Fruit fly (Drosophila melanogaster): ENCODE results near the gene CG14073.
A peak's percentile ranks its signal among the peaks of the same experiment; 100 is the strongest.

Gene CG14073

DNA sequence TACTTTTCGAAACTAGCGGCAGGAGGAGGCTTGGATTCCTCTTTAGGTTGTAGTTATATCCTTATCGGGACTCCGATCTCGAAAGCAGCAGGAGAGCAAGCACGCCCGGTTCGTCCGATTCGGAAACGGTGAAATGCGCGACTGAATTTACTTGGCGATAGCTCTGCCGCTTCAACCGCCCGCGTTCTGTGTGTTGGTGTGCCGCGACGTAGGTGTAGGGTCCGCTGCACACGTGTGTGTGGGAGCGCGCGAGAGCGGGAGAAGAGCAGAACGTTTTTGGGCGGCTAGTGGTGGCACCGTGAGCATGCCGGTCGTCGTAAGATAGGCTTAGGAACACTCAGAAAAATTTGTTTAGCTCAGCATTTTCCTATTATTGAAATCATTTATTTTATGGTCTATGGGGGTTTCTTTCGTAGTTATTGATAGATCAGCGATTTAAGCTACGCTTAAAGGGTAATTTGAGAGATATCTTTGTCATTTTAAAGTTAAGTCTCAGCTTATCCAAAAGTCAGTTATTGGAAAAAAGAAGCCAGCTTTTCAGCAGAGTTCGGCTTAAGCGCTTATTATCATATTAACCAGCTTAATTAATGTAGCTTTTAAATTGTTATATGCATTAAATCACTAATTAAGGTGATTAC is 20.0 kb upstream of the CG14073 start (continued):
- TF ChIP-seq gce (GFP tag; IDR thresholded peaks at IDR 0.05) (no peak), Lpt (GFP tag; optimal IDR thresholded peaks at IDR 0.05) (no peak), CG1529 (GFP tag; optimal IDR thresholded peaks at IDR 0.05) (no peak), NC2β (GFP tag; optimal IDR thresholded peaks at IDR 0.05) (no peak), CG17912 (GFP tag; optimal IDR thresholded peaks at IDR 0.05) (no peak), CG13775 (GFP tag; optimal IDR thresholded peaks at IDR 0.05) (peak; percentile 15), Dp (GFP tag; optimal IDR thresholded peaks at IDR 0.05) (no peak), en (GFP tag; optimal IDR thresholded peaks at IDR 0.05) (no peak), ken (GFP tag; IDR thresholded peaks at IDR 0.05) (no peak), Hr39 (optimal IDR thresholded peaks at IDR 0.05) (no peak), CG31365 (tag; optimal IDR thresholded peaks at IDR 0.05) (no peak), H2.0 (GFP tag; IDR thresholded peaks at IDR 0.05) (no peak), CG12299 (tag; optimal IDR thresholded peaks at IDR 0.05) (no peak), ranshi (GFP tag; IDR thresholded peaks at IDR 0.05) (no peak), Hr3 (GFP tag; optimal IDR thresholded peaks at IDR 0.05) (no peak), slbo (GFP tag; IDR thresholded peaks at IDR 0.05) (no peak), Aef1 (GFP tag; IDR thresholded peaks at IDR 0.05) (no peak), Lhr (GFP tag; optimal IDR thresholded peaks at IDR 0.05) (no peak), CG1647 (GFP tag; optimal IDR thresholded peaks at IDR 0.05) (no peak), Trl (optimal IDR thresholded peaks at IDR 0.05) (peak; percentile 70 to 87), Trl (GFP tag; optimal IDR thresholded peaks at IDR 0.05) (peak; percentile 14), nau (GFP tag; optimal IDR thresholded peaks at IDR 0.05) (peak; percentile 7), lmd (GFP tag; IDR thresholded peaks at IDR 0.05) (no peak), Taf1 (GFP tag; IDR thresholded peaks at IDR 0.05) (no peak), cwo (GFP tag; optimal IDR thresholded peaks at IDR 0.05) (peak; percentile 22), CG17186 (GFP tag; optimal IDR thresholded peaks at IDR 0.05) (peak; percentile 0), danr (GFP tag; IDR thresholded peaks at IDR 0.05) (no peak), da (GFP tag; optimal IDR thresholded peaks at IDR 0.05) (no peak), CG17829 (tag; optimal IDR thresholded peaks at IDR 0.05) (peak; percentile 39), nom (GFP tag; optimal IDR thresholded peaks at IDR 0.05) (peak; percentile 63), hb (GFP tag; IDR thresholded peaks at IDR 0.05; ENCODE audit: partially characterized antibody) (no peak), CG7963 (GFP tag; IDR thresholded peaks at IDR 0.05; ENCODE audit: partially characterized antibody) (no peak), Atf6 (GFP tag; IDR thresholded peaks at IDR 0.05) (no peak), CG10366 (GFP tag; IDR thresholded peaks at IDR 0.05) (no peak), pum (GFP tag; optimal IDR thresholded peaks at IDR 0.05) (peak; percentile 17), Sry-β (GFP tag; optimal IDR thresholded peaks at IDR 0.05) (no peak), bsh (GFP tag; optimal IDR thresholded peaks at IDR 0.05) (peak; percentile 12 to 39), CG3726 (GFP tag; IDR thresholded peaks at IDR 0.05) (no peak), CG6254 (GFP tag; optimal IDR thresholded peaks at IDR 0.05) (no peak), HHEX (GFP tag; optimal IDR thresholded peaks at IDR 0.05) (no peak), sd (tag; optimal IDR thresholded peaks at IDR 0.05) (peak; percentile 34), CG15514 (GFP tag; optimal IDR thresholded peaks at IDR 0.05) (peak; percentile 6), NfI (GFP tag; optimal IDR thresholded peaks at IDR 0.05) (no peak), CG2202 (tag; optimal IDR thresholded peaks at IDR 0.05) (no peak), pnt (GFP tag; optimal IDR thresholded peaks at IDR 0.05) (peak; percentile 24), CG2129 (GFP tag; IDR thresholded peaks at IDR 0.05; ENCODE audit: partially characterized antibody) (no peak), pfk (GFP tag; optimal IDR thresholded peaks at IDR 0.05) (peak; percentile 31), sqz (GFP tag; optimal IDR thresholded peaks at IDR 0.05) (no peak), CG1603 (tag; optimal IDR thresholded peaks at IDR 0.05) (peak; percentile 21), CG18262 (tag; optimal IDR thresholded peaks at IDR 0.05) (peak; percentile 39), CG16813 (GFP tag; IDR thresholded peaks at IDR 0.05; ENCODE audit: partially characterized antibody) (no peak)

Measured in whole organism, embryonic.